Worm (Caenorhabditis elegans) whole organism, young adult: Measurements from ENCODE around the gene ins-35.

Experiments
- B0261.1 ChIP-seq: sonication (generic microtip); optimal IDR thresholded peaks from 2 replicates; lab custom pipeline; 2016; ENCODE audit warnings: mild to moderate bottlenecking, missing genetic modification characterization, moderate library complexity, missing compliant biosample characterization
- F37B4.10 ChIP-seq: fragments of 200-800 bp; sonication (Bioruptor generic); IDR thresholded peaks from 2 replicates; pipeline ENCODE4 v1.3.6; 2022; ENCODE audit warnings: missing genetic modification characterization, missing compliant biosample characterization
- F52B5.7 ChIP-seq: sonication (generic microtip); optimal IDR thresholded peaks from 2 replicates; lab custom pipeline; 2016; ENCODE audit warnings: mild to moderate bottlenecking, missing genetic modification characterization, missing compliant biosample characterization
- F57A8.1 ChIP-seq: fragments of 200-800 bp; sonication (Bioruptor generic); optimal IDR thresholded peaks from 2 replicates; lab custom pipeline; 2018; ENCODE audit warnings: mild to moderate bottlenecking, missing genetic modification characterization, moderate library complexity, missing compliant biosample characterization
- F57C9.4 ChIP-seq: sonication (generic microtip); optimal IDR thresholded peaks from 2 replicates; lab custom pipeline; 2017; ENCODE audit warnings: mild to moderate bottlenecking, missing genetic modification characterization, missing compliant biosample characterization
- Y56A3A.18 ChIP-seq: fragments of 200-800 bp; sonication (Bioruptor generic); IDR thresholded peaks from 2 replicates; pipeline ENCODE4 v1.3.6; 2022; ENCODE audit warnings: missing genetic modification reagents, missing genetic modification characterization, missing compliant biosample characterization
- attf-5 ChIP-seq: fragments of 200-800 bp; sonication (Bioruptor generic); optimal IDR thresholded peaks from 2 replicates; lab custom pipeline; 2018; ENCODE audit warnings: mild to moderate bottlenecking, missing genetic modification characterization, missing compliant biosample characterization
- ceh-40 ChIP-seq: fragments of 200-800 bp; sonication (Bioruptor generic); IDR thresholded peaks from 2 replicates; pipeline ENCODE4 v1.3.6; 2022; ENCODE audit warnings: missing genetic modification characterization, missing compliant biosample characterization
- egl-44 ChIP-seq: fragments of 200-800 bp; sonication (Bioruptor generic); IDR thresholded peaks from 2 replicates; pipeline ENCODE4 v1.3.6; 2022; ENCODE audit warnings: missing genetic modification reagents, missing genetic modification characterization, missing compliant biosample characterization
- fkh-3 ChIP-seq: sonication (generic microtip); optimal IDR thresholded peaks from 2 replicates; lab custom pipeline; 2016; ENCODE audit warnings: mild to moderate bottlenecking, missing genetic modification characterization, missing compliant biosample characterization
- lin-40 ChIP-seq: sonication (generic microtip); optimal IDR thresholded peaks from 2 replicates; lab custom pipeline; 2016; ENCODE audit warnings: missing genetic modification characterization, mild to moderate bottlenecking, missing compliant biosample characterization, missing genotype, missing genetic modification reagents
- madf-10 ChIP-seq: sonication (generic microtip); optimal IDR thresholded peaks from 2 replicates; lab custom pipeline; 2016; ENCODE audit warnings: mild to moderate bottlenecking, missing genetic modification characterization, missing compliant biosample characterization
- nfya-1 ChIP-seq: sonication (generic microtip); optimal IDR thresholded peaks from 2 replicates; lab custom pipeline; 2017; ENCODE audit warnings: antibody characterized with exemption, missing compliant biosample characterization, missing genetic modification characterization, borderline replicate concordance; ENCODE audit not compliant: insufficient read depth
- rec-8 ChIP-seq, 2 experiments: sonication (generic microtip); optimal IDR thresholded peaks; 2 replicates each; lab custom pipeline; 2016; ENCODE audit warnings: mild to moderate bottlenecking in 2 of 2, missing genetic modification characterization in 2 of 2, missing genetic modification reagents in 2 of 2, missing genotype in 2 of 2, missing biosample characterization in 1 of 2, missing compliant biosample characterization in 1 of 2, moderate library complexity in 1 of 2

- TF ChIP-seq B0261.1 (tag; lab: Kevin White, UChicago) (no peak), ceh-40 (no peak), F37B4.10 (no peak), nfya-1 (tag; lab: Kevin White, UChicago) (no peak), F57C9.4 (tag; lab: Kevin White, UChicago) (no peak), attf-5 (GFP tag; lab: Kevin White, UChicago) (no peak), F52B5.7 (tag; lab: Kevin White, UChicago) (no peak), lin-40 (tag; lab: Kevin White, UChicago) (no peak), Y56A3A.18 (GFP tag; lab: Robert Waterston, UW) (no peak), F57A8.1 (GFP tag; lab: Kevin White, UChicago) (no peak), egl-44 (GFP tag; lab: Robert Waterston, UW) (no peak), madf-10 (tag; lab: Kevin White, UChicago) (no peak), rec-8 (tag; optimal IDR thresholded peaks at IDR 0.05; lab: Kevin White, UChicago) (no peak), fkh-3 (no peak)
Measured at ce11 chrV:20386942-20387341, 11.6 kb downstream of the ins-35 start, which contains the start of gene K02E2.7.
